Worm (Caenorhabditis elegans): ENCODE data around the gene ugt-33.

Gene ugt-33

ce11 chrV:10493150-10493549, at the start of gene ugt-33:
TSS of gene ugt-33 (plus strand) at chrV:10493409.
- TF ChIP-seq nhr-237 (tag; optimal IDR thresholded peaks at IDR 0.05), result no peak
- no peak for TF ChIP-seq elt-3 (tag; optimal IDR thresholded peaks at IDR 0.05)
- no peak for TF ChIP-seq ztf-11 (tag; optimal IDR thresholded peaks at IDR 0.05)
- TF ChIP-seq nhr-28 (tag; optimal IDR thresholded peaks at IDR 0.05), result no peak
- TF ChIP-seq unc-62 (GFP tag; optimal IDR thresholded peaks at IDR 0.05), result no peak
- no peak for TF ChIP-seq ces-1 (GFP tag; optimal IDR thresholded peaks at IDR 0.05)
- no peak for TF ChIP-seq cnd-1 (tag; optimal IDR thresholded peaks at IDR 0.05)
- TF ChIP-seq sem-2 (GFP tag; optimal IDR thresholded peaks at IDR 0.05), result no peak
- no peak for TF ChIP-seq drap-1 (GFP tag; optimal IDR thresholded peaks at IDR 0.05)
- TF ChIP-seq snpc-4 (tag; optimal IDR thresholded peaks at IDR 0.05), result no peak
- TF ChIP-seq blmp-1 (tag; optimal IDR thresholded peaks at IDR 0.05), result no peak
- no peak for TF ChIP-seq bed-3 (GFP tag; optimal IDR thresholded peaks at IDR 0.05)
- no peak for TF ChIP-seq sptf-1 (tag; optimal IDR thresholded peaks at IDR 0.05)
- no peak for TF ChIP-seq ceh-43 (GFP tag; optimal IDR thresholded peaks at IDR 0.05)
- TF ChIP-seq ceh-83 (GFP tag; optimal IDR thresholded peaks at IDR 0.05), result no peak
- no peak for TF ChIP-seq ham-2 (GFP tag; optimal IDR thresholded peaks at IDR 0.05)

- no peak for TF ChIP-seq flh-1 (GFP tag; optimal IDR thresholded peaks at IDR 0.05)
- TF ChIP-seq lin-32 (GFP tag; optimal IDR thresholded peaks at IDR 0.05), result no peak
- no peak for TF ChIP-seq ham-2 (GFP tag; optimal IDR thresholded peaks at IDR 0.05)
- no peak for TF ChIP-seq sem-2 (GFP tag; optimal IDR thresholded peaks at IDR 0.05)
Observed at ce11 chrV:10453466-10453865, 39.7 kb upstream of the ugt-33 start, which contains the start of gene Y32F6A.5. TSS of gene Y32F6A.5 (minus strand) at chrV:10453605.

ce11 chrV:10457247-10457646, 36.0 kb upstream of the ugt-33 start, which contains the start of gene F22E12.1:
TSS of gene F22E12.1 (minus strand) at chrV:10457347.
- TF ChIP-seq mep-1 (tag; optimal IDR thresholded peaks at IDR 0.05), result no peak
- no peak for TF ChIP-seq nhr-12 (tag; optimal IDR thresholded peaks at IDR 0.05)
- no peak for TF ChIP-seq unc-120 (tag; optimal IDR thresholded peaks at IDR 0.05; ENCODE audit: poor library complexity, severe bottlenecking)
- no peak for TF ChIP-seq lsy-2 (tag; optimal IDR thresholded peaks at IDR 0.05)
- no peak for TF ChIP-seq tbx-8 (GFP tag; optimal IDR thresholded peaks at IDR 0.05)
- no peak for TF ChIP-seq nhr-237 (tag; optimal IDR thresholded peaks at IDR 0.05)
- TF ChIP-seq blmp-1 (tag; optimal IDR thresholded peaks at IDR 0.05), result no peak
- no peak for TF ChIP-seq bed-3 (GFP tag; optimal IDR thresholded peaks at IDR 0.05)
- TF ChIP-seq lin-32 (GFP tag; optimal IDR thresholded peaks at IDR 0.05), result no peak
- no peak for TF ChIP-seq ceh-43 (GFP tag; optimal IDR thresholded peaks at IDR 0.05)
- TF ChIP-seq elt-3 (tag; optimal IDR thresholded peaks at IDR 0.05), result no peak
- TF ChIP-seq nhr-2 (tag; optimal IDR thresholded peaks at IDR 0.05), result no peak
- no peak for TF ChIP-seq ztf-11 (tag; optimal IDR thresholded peaks at IDR 0.05)
- no peak for TF ChIP-seq mls-2 (tag; optimal IDR thresholded peaks at IDR 0.05)
- TF ChIP-seq sptf-1 (tag; optimal IDR thresholded peaks at IDR 0.05), result no peak
- no peak for TF ChIP-seq ces-1 (GFP tag; optimal IDR thresholded peaks at IDR 0.05)
- no peak for TF ChIP-seq M03D4.4 (tag; optimal IDR thresholded peaks at IDR 0.05)

ce11 chrV:10460685-10461084, 32.5 kb upstream of the ugt-33 start:
- no peak for TF ChIP-seq cnd-1 (tag; optimal IDR thresholded peaks at IDR 0.05)
- TF ChIP-seq drap-1 (GFP tag; optimal IDR thresholded peaks at IDR 0.05), result no peak
- TF ChIP-seq bed-3 (GFP tag; optimal IDR thresholded peaks at IDR 0.05), result no peak
- no peak for TF ChIP-seq unc-39 (tag; optimal IDR thresholded peaks at IDR 0.05)
- no peak for TF ChIP-seq unc-120 (tag; optimal IDR thresholded peaks at IDR 0.05; ENCODE audit: poor library complexity, severe bottlenecking)
- no peak for TF ChIP-seq nhr-237 (tag; optimal IDR thresholded peaks at IDR 0.05)
- no peak for TF ChIP-seq nhr-76 (tag; optimal IDR thresholded peaks at IDR 0.05)

- no peak for TF ChIP-seq unc-120 (tag; optimal IDR thresholded peaks at IDR 0.05; ENCODE audit: poor library complexity, severe bottlenecking)
- no peak for TF ChIP-seq zip-8 (tag; optimal IDR thresholded peaks at IDR 0.05)
- TF ChIP-seq elt-1 (tag; optimal IDR thresholded peaks at IDR 0.05; ENCODE audit: borderline replicate concordance, insufficient read depth), result no peak
- TF ChIP-seq snpc-4 (tag; optimal IDR thresholded peaks at IDR 0.05), result no peak
- TF ChIP-seq sptf-1 (tag; optimal IDR thresholded peaks at IDR 0.05), result no peak
- TF ChIP-seq cnd-1 (tag; optimal IDR thresholded peaks at IDR 0.05), result no peak
- no peak for TF ChIP-seq nhr-28 (tag; optimal IDR thresholded peaks at IDR 0.05)
- no peak for TF ChIP-seq ham-2 (GFP tag; optimal IDR thresholded peaks at IDR 0.05)
- no peak for TF ChIP-seq mab-5 (tag; optimal IDR thresholded peaks at IDR 0.05)
- no peak for TF ChIP-seq ztf-11 (tag; optimal IDR thresholded peaks at IDR 0.05)
- no peak for TF ChIP-seq nhr-2 (tag; optimal IDR thresholded peaks at IDR 0.05)
- TF ChIP-seq nhr-76 (tag; optimal IDR thresholded peaks at IDR 0.05), result no peak
- TF ChIP-seq flh-1 (GFP tag; optimal IDR thresholded peaks at IDR 0.05), result no peak
Observed at ce11 chrV:10462066-10462465, 31.1 kb upstream of the ugt-33 start, which contains the start of gene chw-1. TSS of gene chw-1 (plus strand) at chrV:10462282.

All from whole organism, mixed stage, embryonic.